Fruit fly (Drosophila melanogaster): ENCODE results near the gene Sox21b.

The Sox21b gene

DNA sequence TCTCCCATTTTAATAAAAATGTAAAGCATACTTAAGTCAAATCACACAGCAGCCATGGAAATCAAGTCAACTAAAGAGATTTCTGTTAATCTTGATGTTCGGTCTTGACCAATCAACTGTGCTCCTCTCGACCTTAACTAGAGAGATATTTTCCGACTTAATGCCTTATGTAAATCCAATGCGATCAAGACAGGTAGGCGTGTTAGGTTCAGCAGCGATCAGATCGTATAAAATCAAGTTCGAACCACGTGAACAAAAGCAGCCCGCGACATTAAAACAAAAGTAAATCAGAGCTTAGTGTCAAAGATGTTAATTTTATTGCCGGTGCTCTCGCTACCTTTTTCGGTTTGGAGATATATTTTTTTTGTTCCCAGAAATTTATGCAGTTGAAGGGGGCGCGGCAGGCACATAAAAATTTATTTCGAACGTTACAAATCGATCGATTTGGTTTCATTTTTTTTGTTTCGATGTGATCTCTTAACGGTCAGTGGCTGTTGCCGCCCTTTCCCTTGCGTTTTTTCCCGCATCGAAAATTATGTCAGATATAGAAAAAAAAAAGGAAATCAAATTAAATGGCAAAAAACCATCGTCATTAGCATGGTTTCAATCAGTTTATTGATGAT, 26.9 kb upstream of the Sox21b start:
- TF ChIP-seq zfh2 (GFP tag; optimal IDR thresholded peaks at IDR 0.05): no peak
- TF ChIP-seq pros (GFP tag; optimal IDR thresholded peaks at IDR 0.05): peak; percentile 65
- no peak for TF ChIP-seq chn (GFP tag; optimal IDR thresholded peaks at IDR 0.05)
- TF ChIP-seq tap (tag; optimal IDR thresholded peaks at IDR 0.05): no peak
- peak; percentile 74 for TF ChIP-seq sqz (GFP tag; optimal IDR thresholded peaks at IDR 0.05)
- TF ChIP-seq GATAe (GFP tag; conservative IDR thresholded peaks at IDR 0.05): no peak
- no peak for TF ChIP-seq CG10543 (GFP tag; optimal IDR thresholded peaks at IDR 0.05)
- no peak for TF ChIP-seq Hmx (GFP tag; optimal IDR thresholded peaks at IDR 0.05)
- TF ChIP-seq CG13894 (tag; optimal IDR thresholded peaks at IDR 0.05): peak; percentile 16
- TF ChIP-seq Ssrp (tag; optimal IDR thresholded peaks at IDR 0.05): no peak
- TF ChIP-seq usp (GFP tag; optimal IDR thresholded peaks at IDR 0.05): no peak
- no peak for TF ChIP-seq Optix (GFP tag; IDR thresholded peaks at IDR 0.05)
- no peak for TF ChIP-seq Spps (tag; optimal IDR thresholded peaks at IDR 0.05)
- TF ChIP-seq Meics (GFP tag; optimal IDR thresholded peaks at IDR 0.05): no peak
- no peak for TF ChIP-seq CG16815 (GFP tag; optimal IDR thresholded peaks at IDR 0.05)
- no peak for TF ChIP-seq CG18476 (GFP tag; optimal IDR thresholded peaks at IDR 0.05)
- no peak for TF ChIP-seq Gsc (GFP tag; IDR thresholded peaks at IDR 0.05)
- TF ChIP-seq CG34422 (GFP tag; IDR thresholded peaks at IDR 0.05): no peak
- TF ChIP-seq CG7372 (GFP tag; IDR thresholded peaks at IDR 0.05): no peak
- TF ChIP-seq CG18764 (GFP tag; optimal IDR thresholded peaks at IDR 0.05): no peak
- peak; percentile 16 for TF ChIP-seq sd (tag; optimal IDR thresholded peaks at IDR 0.05)
- TF ChIP-seq tna (GFP tag; IDR thresholded peaks at IDR 0.05; ENCODE audit: partially characterized antibody): no peak
- no peak for TF ChIP-seq klu (GFP tag; IDR thresholded peaks at IDR 0.05)
- peak; percentile 84 for TF ChIP-seq vvl (GFP tag; IDR thresholded peaks at IDR 0.05)
- no peak for TF ChIP-seq eyg (GFP tag; optimal IDR thresholded peaks at IDR 0.05)
- no peak for TF ChIP-seq ato (GFP tag; IDR thresholded peaks at IDR 0.05; ENCODE audit: partially characterized antibody)
- TF ChIP-seq CG1603 (tag; optimal IDR thresholded peaks at IDR 0.05): no peak
- no peak for TF ChIP-seq CG12219 (GFP tag; optimal IDR thresholded peaks at IDR 0.05)
- TF ChIP-seq CHES-1-like (GFP tag; optimal IDR thresholded peaks at IDR 0.05): no peak
- no peak for TF ChIP-seq CG12942 (GFP tag; optimal IDR thresholded peaks at IDR 0.05)
- TF ChIP-seq grn (GFP tag; optimal IDR thresholded peaks at IDR 0.05): peak; percentile 48
- TF ChIP-seq CG11085 (GFP tag; IDR thresholded peaks at IDR 0.05): no peak
- TF ChIP-seq CG18011 (GFP tag; optimal IDR thresholded peaks at IDR 0.05): no peak
- TF ChIP-seq sens (GFP tag): no peak
- TF ChIP-seq corto (GFP tag; optimal IDR thresholded peaks at IDR 0.05): no peak
- TF ChIP-seq CG17328 (GFP tag; IDR thresholded peaks at IDR 0.05): no peak
- TF ChIP-seq CG11093 (GFP tag; IDR thresholded peaks at IDR 0.05): no peak
- no peak for TF ChIP-seq ftz-f1 (GFP tag; optimal IDR thresholded peaks at IDR 0.05)
- TF ChIP-seq row (GFP tag; IDR thresholded peaks at IDR 0.05): no peak
- TF ChIP-seq Nf-YC (tag; optimal IDR thresholded peaks at IDR 0.05): peak; percentile 54
- TF ChIP-seq abd-A (tag; optimal IDR thresholded peaks at IDR 0.05): peak; percentile 99
- TF ChIP-seq Hr78 (GFP tag; optimal IDR thresholded peaks at IDR 0.05): no peak
- no peak for TF ChIP-seq bbx (GFP tag; IDR thresholded peaks at IDR 0.05; ENCODE audit: partially characterized antibody)
- TF ChIP-seq CG14050 (GFP tag; IDR thresholded peaks at IDR 0.05): no peak
- peak; percentile 54 for TF ChIP-seq onecut (GFP tag; IDR thresholded peaks at IDR 0.05)
- no peak for TF ChIP-seq CG8944 (GFP tag; optimal IDR thresholded peaks at IDR 0.05)
- TF ChIP-seq unc-4 (GFP tag; IDR thresholded peaks at IDR 0.05; ENCODE audit: partially characterized antibody): no peak
- TF ChIP-seq CG14965 (GFP tag; optimal IDR thresholded peaks at IDR 0.05; ENCODE audit: borderline replicate concordance): no peak
- no peak for TF ChIP-seq Dad (GFP tag; optimal IDR thresholded peaks at IDR 0.05)
- TF ChIP-seq E2f1 (GFP tag; IDR thresholded peaks at IDR 0.05): no peak
- no peak for TF ChIP-seq cwo (GFP tag; optimal IDR thresholded peaks at IDR 0.05)
